Fruit fly (Drosophila melanogaster): Measurements from ENCODE around the gene CG11779.

CG11779 gene

dm6 chr3R:19166077-19166778, 6.5 kb upstream of the CG11779 start (continued):
- TF ChIP-seq CG3838 (GFP tag; optimal IDR thresholded peaks at IDR 0.05) (no peak), pros (GFP tag; optimal IDR thresholded peaks at IDR 0.05) (no peak), ewg (GFP tag; optimal IDR thresholded peaks at IDR 0.05) (peak; percentile 8), CG14965 (GFP tag; optimal IDR thresholded peaks at IDR 0.05; ENCODE audit: borderline replicate concordance) (no peak), CG7963 (GFP tag; IDR thresholded peaks at IDR 0.05; ENCODE audit: partially characterized antibody) (no peak), sug (tag; optimal IDR thresholded peaks at IDR 0.05) (no peak), NC2β (GFP tag; optimal IDR thresholded peaks at IDR 0.05) (no peak), CG34376 (GFP tag; optimal IDR thresholded peaks at IDR 0.05) (no peak), CG12391 (tag; optimal IDR thresholded peaks at IDR 0.05) (no peak), CG4424 (GFP tag; optimal IDR thresholded peaks at IDR 0.05) (no peak), ap (GFP tag; IDR thresholded peaks at IDR 0.05) (no peak), NfI (GFP tag; optimal IDR thresholded peaks at IDR 0.05) (no peak), CG17361 (GFP tag; IDR thresholded peaks at IDR 0.05) (0 out of 3 replicates have a peak, but pooled peaks have one; percentile 11), CG3065 (GFP tag; optimal IDR thresholded peaks at IDR 0.05) (no peak), tx (GFP tag; optimal IDR thresholded peaks at IDR 0.05) (no peak), CG17612 (GFP tag; IDR thresholded peaks at IDR 0.05) (no peak), odd (GFP tag; optimal IDR thresholded peaks at IDR 0.05) (peak; percentile 39), Adf1 (GFP tag; IDR thresholded peaks at IDR 0.05) (no peak), bigmax (GFP tag; optimal IDR thresholded peaks at IDR 0.05) (no peak), CG12071 (GFP tag; optimal IDR thresholded peaks at IDR 0.05) (no peak), CG34224 (GFP tag; IDR thresholded peaks at IDR 0.05; ENCODE audit: partially characterized antibody) (no peak), trem (tag; optimal IDR thresholded peaks at IDR 0.05) (no peak), CG18262 (tag; optimal IDR thresholded peaks at IDR 0.05) (no peak), ro (GFP tag; IDR thresholded peaks at IDR 0.05) (no peak), ase (GFP tag; IDR thresholded peaks at IDR 0.05) (no peak), da (GFP tag; optimal IDR thresholded peaks at IDR 0.05) (no peak), CG9609 (GFP tag; optimal IDR thresholded peaks at IDR 0.05) (no peak), Chrac-16 (GFP tag; optimal IDR thresholded peaks at IDR 0.05) (no peak), Dp (GFP tag; optimal IDR thresholded peaks at IDR 0.05) (no peak), CG9797 (GFP tag; optimal IDR thresholded peaks at IDR 0.05) (no peak), CG11398 (GFP tag; optimal IDR thresholded peaks at IDR 0.05) (no peak), zen2 (GFP tag; IDR thresholded peaks at IDR 0.05; ENCODE audit: partially characterized antibody) (0 out of 3 replicates have a peak, but pooled peaks have one; percentile 1), CG2116 (GFP tag; optimal IDR thresholded peaks at IDR 0.05) (no peak), CG6813 (GFP tag; optimal IDR thresholded peaks at IDR 0.05) (no peak), Dll (GFP tag; IDR thresholded peaks at IDR 0.05; ENCODE audit: partially characterized antibody) (0 out of 4 replicates have a peak, but pooled peaks have one; percentile 19), Ptx1 (GFP tag; IDR thresholded peaks at IDR 0.05) (no peak), Camta (GFP tag; optimal IDR thresholded peaks at IDR 0.05) (no peak)

DNA sequence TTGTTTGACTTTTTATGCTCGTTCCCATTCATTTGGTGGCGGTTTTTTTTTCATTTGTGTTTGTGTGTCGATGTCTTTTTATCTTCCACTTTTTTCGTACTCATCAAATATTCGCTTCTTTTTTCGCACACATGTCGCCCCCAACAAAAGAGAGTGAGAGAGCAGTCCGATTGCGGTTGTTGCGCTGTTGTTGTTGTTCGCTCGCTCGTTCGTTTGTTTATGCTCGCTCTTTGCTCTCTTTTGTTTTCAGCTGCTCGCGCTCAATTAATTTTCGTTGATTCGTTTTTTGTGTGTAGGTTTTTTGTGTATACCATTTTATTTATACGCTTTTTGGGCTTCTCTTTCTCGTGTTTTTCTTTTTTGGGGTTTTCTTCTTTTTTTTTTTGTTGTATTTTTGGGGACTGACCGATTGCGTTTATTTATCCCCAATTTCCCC, 6.0 kb upstream of the CG11779 start:
- TF ChIP-seq Mrtf (GFP tag; IDR thresholded peaks at IDR 0.05): no peak
- TF ChIP-seq nmo (GFP tag; optimal IDR thresholded peaks at IDR 0.05): no peak
- no peak for TF ChIP-seq CG14050 (GFP tag; IDR thresholded peaks at IDR 0.05)
- no peak for TF ChIP-seq sens (GFP tag)
- TF ChIP-seq zf30C (GFP tag; optimal IDR thresholded peaks at IDR 0.05): peak; percentile 7
- TF ChIP-seq sisA (GFP tag; IDR thresholded peaks at IDR 0.05): no peak
- no peak for TF ChIP-seq CG10267 (tag; optimal IDR thresholded peaks at IDR 0.05)
- TF ChIP-seq D19A (tag; optimal IDR thresholded peaks at IDR 0.05): peak; percentile 7
- TF ChIP-seq Rfx (GFP tag; IDR thresholded peaks at IDR 0.05): peak; percentile 22; the same call in 1 of the 2 replicates
- no peak for TF ChIP-seq chm (GFP tag; IDR thresholded peaks at IDR 0.05)
- TF ChIP-seq Adf1 (GFP tag; IDR thresholded peaks at IDR 0.05): no peak
- TF ChIP-seq sqz (GFP tag; optimal IDR thresholded peaks at IDR 0.05): peak; percentile 100
- TF ChIP-seq Six4 (GFP tag; optimal IDR thresholded peaks at IDR 0.05): no peak
- TF ChIP-seq nom (GFP tag; optimal IDR thresholded peaks at IDR 0.05): peak; percentile 48
- TF ChIP-seq Abd-B (GFP tag; optimal IDR thresholded peaks at IDR 0.05): no peak
- no peak for TF ChIP-seq CG31388 (GFP tag; optimal IDR thresholded peaks at IDR 0.05)

Measured in whole organism, embryonic.